Worm (Caenorhabditis elegans) whole organism, L1 larva: ENCODE results near the gene F22B5.10.

Experiments
- C16A3.4 ChIP-seq: fragments of 150-350 bp; optimal IDR thresholded peaks from 2 replicates; lab custom pipeline; 2014; ENCODE audit warnings: missing biosample characterization, missing genetic modification characterization
- F16B12.6 ChIP-seq: fragments of 150-350 bp; optimal IDR thresholded peaks from 2 replicates; lab custom pipeline; 2014; ENCODE audit warnings: missing biosample characterization, missing genetic modification characterization
- alr-1 ChIP-seq: fragments of 200-800 bp; sonication (Bioruptor generic); optimal IDR thresholded peaks from 2 replicates; lab custom pipeline; 2018; ENCODE audit warnings: borderline replicate concordance, mild to moderate bottlenecking, missing genetic modification characterization, missing compliant biosample characterization
- blmp-1 ChIP-seq: fragments of 150-350 bp; optimal IDR thresholded peaks from 2 replicates; lab custom pipeline; 2014; ENCODE audit warnings: missing biosample characterization, missing genetic modification characterization
- ceh-63 ChIP-seq: fragments of 200-800 bp; sonication (Bioruptor generic); optimal IDR thresholded peaks from 2 replicates; lab custom pipeline; 2018; ENCODE audit warnings: mild to moderate bottlenecking, missing genetic modification characterization, missing compliant biosample characterization
- ceh-82 ChIP-seq, 3 experiments: fragments of 150-350 bp in 1 of 3; sonication (generic microtip) in 2 of 3; optimal IDR thresholded peaks; 2 replicates each; lab custom pipeline; 2014 to 2017; ENCODE audit warnings: missing biosample characterization in 3 of 3, missing genetic modification characterization in 3 of 3
- ceh-88 ChIP-seq: fragments of 200-800 bp; sonication (Bioruptor generic); IDR thresholded peaks from 2 replicates; pipeline ENCODE4 v1.3.6; 2022; ENCODE audit warnings: missing genetic modification characterization, missing compliant biosample characterization
- ces-1 ChIP-seq: fragments of 150-350 bp; optimal IDR thresholded peaks from 2 replicates; lab custom pipeline; 2014; ENCODE audit warnings: missing biosample characterization, missing genetic modification reagents, missing genetic modification characterization
- dsc-1 ChIP-seq: sonication (generic microtip); optimal IDR thresholded peaks from 2 replicates; lab custom pipeline; 2016; ENCODE audit warnings: mild to moderate bottlenecking, missing genetic modification characterization, missing compliant biosample characterization
- efl-1 ChIP-seq, 4 experiments: fragments of 150-350 bp; optimal IDR thresholded peaks in 3 of 4; peaks in 1 of 4; 1 replicate in 1 of 4; 2 replicates in 3 of 4; lab custom pipeline; 2014; ENCODE audit warnings: missing biosample characterization in 2 of 4, missing genetic modification characterization in 2 of 4, missing genetic modification reagents in 2 of 4
- efl-3 ChIP-seq: fragments of 200-800 bp; sonication (Bioruptor generic); optimal IDR thresholded peaks from 2 replicates; lab custom pipeline; 2018; ENCODE audit warnings: mild to moderate bottlenecking, missing genetic modification characterization, missing compliant biosample characterization
- egl-27 ChIP-seq, 2 experiments: fragments of 150-350 bp in 1 of 2; sonication (generic microtip); optimal IDR thresholded peaks; 3 replicates each; lab custom pipeline; 2017 to 2018; ENCODE audit warnings: missing biosample characterization in 2 of 2, missing genetic modification characterization in 2 of 2, missing genetic modification reagents in 2 of 2
- elt-2 ChIP-seq: sonication (generic microtip); optimal IDR thresholded peaks from 2 replicates; lab custom pipeline; 2016; ENCODE audit warnings: missing genetic modification characterization, mild to moderate bottlenecking, inconsistent platforms, missing compliant biosample characterization, missing genetic modification reagents
- elt-3 ChIP-seq, 6 experiments: fragments of 150-350 bp in 1 of 6; sonication (generic microtip); optimal IDR thresholded peaks; 2 replicates each; lab custom pipeline; 2017 to 2018; ENCODE audit warnings: missing biosample characterization in 6 of 6, missing genetic modification characterization in 6 of 6, inconsistent platforms in 1 of 6
- fkh-4 ChIP-seq: sonication (generic microtip); optimal IDR thresholded peaks from 2 replicates; lab custom pipeline; 2016; ENCODE audit warnings: missing compliant biosample characterization, missing genetic modification characterization, borderline replicate concordance
- fkh-8 ChIP-seq: sonication (generic microtip); optimal IDR thresholded peaks from 2 replicates; lab custom pipeline; 2016; ENCODE audit warnings: mild to moderate bottlenecking, missing genetic modification characterization, missing compliant biosample characterization
- hlh-4 ChIP-seq: sonication (generic microtip); optimal IDR thresholded peaks from 2 replicates; lab custom pipeline; 2016; ENCODE audit warnings: mild to moderate bottlenecking, missing genetic modification characterization, missing compliant biosample characterization
- lin-14 ChIP-seq: fragments of 200-800 bp; sonication (Bioruptor generic); optimal IDR thresholded peaks from 2 replicates; lab custom pipeline; 2018; ENCODE audit warnings: mild to moderate bottlenecking, missing genetic modification characterization, moderate library complexity, missing compliant biosample characterization
- lin-35 ChIP-seq, 2 experiments: fragments of 150-350 bp; optimal IDR thresholded peaks; 2 replicates each; lab custom pipeline; 2014; ENCODE audit warnings: missing biosample characterization in 2 of 2, missing genetic modification characterization in 2 of 2, missing genetic modification reagents in 2 of 2
- lsy-2 ChIP-seq, 2 experiments: fragments of 150-350 bp; optimal IDR thresholded peaks; 2 replicates each; lab custom pipeline; 2014; ENCODE audit warnings: missing biosample characterization in 2 of 2, missing genetic modification characterization in 2 of 2
- mdl-1 ChIP-seq, 2 experiments: fragments of 150-350 bp; optimal IDR thresholded peaks; 2 replicates each; lab custom pipeline; 2014 to 2017; ENCODE audit warnings: missing biosample characterization in 2 of 2, missing genetic modification characterization in 2 of 2, inconsistent platforms in 1 of 2
- mep-1 ChIP-seq: fragments of 150-350 bp; optimal IDR thresholded peaks from 2 replicates; lab custom pipeline; 2014; ENCODE audit warnings: missing biosample characterization, missing genetic modification characterization
- nhr-11 ChIP-seq: fragments of 150-350 bp; optimal IDR thresholded peaks from 2 replicates; lab custom pipeline; 2014; ENCODE audit warnings: missing biosample characterization, missing genetic modification characterization
- nhr-19 ChIP-seq: fragments of 200-800 bp; sonication (Bioruptor generic); conservative IDR thresholded peaks from 2 replicates; pipeline ENCODE4 v1.3.6; 2022; ENCODE audit warnings: missing genetic modification characterization, missing compliant biosample characterization
- nhr-20 ChIP-seq: sonication (generic microtip); optimal IDR thresholded peaks from 2 replicates; lab custom pipeline; 2016; ENCODE audit warnings: mild to moderate bottlenecking, missing genetic modification characterization, missing compliant biosample characterization
- nhr-47 ChIP-seq: sonication (generic microtip); optimal IDR thresholded peaks from 2 replicates; lab custom pipeline; 2016; ENCODE audit warnings: mild to moderate bottlenecking, missing genetic modification characterization, moderate library complexity, missing compliant biosample characterization
- nhr-71 ChIP-seq: sonication (generic microtip); optimal IDR thresholded peaks from 2 replicates; lab custom pipeline; 2016; ENCODE audit warnings: mild to moderate bottlenecking, missing genetic modification characterization, moderate library complexity, missing compliant biosample characterization
- nhr-84 ChIP-seq: sonication (generic microtip); optimal IDR thresholded peaks from 2 replicates; lab custom pipeline; 2017; ENCODE audit warnings: missing biosample characterization, missing genetic modification characterization
- nhr-85 ChIP-seq: sonication (generic microtip); peaks from one replicate; lab custom pipeline; 2016; ENCODE audit warnings: missing genetic modification characterization, inconsistent platforms, missing compliant biosample characterization
- nhr-90 ChIP-seq: sonication (generic microtip); optimal IDR thresholded peaks from 2 replicates; lab custom pipeline; 2016; ENCODE audit warnings: mild to moderate bottlenecking, missing genetic modification characterization, missing compliant biosample characterization; ENCODE audit not compliant: poor library complexity
- rnt-1 ChIP-seq: sonication (generic microtip); optimal IDR thresholded peaks from 2 replicates; lab custom pipeline; 2016; ENCODE audit warnings: mild to moderate bottlenecking, missing genetic modification characterization, moderate library complexity, missing compliant biosample characterization
- skn-1 ChIP-seq: fragments of 150-350 bp; optimal IDR thresholded peaks from 2 replicates; lab custom pipeline; 2014; ENCODE audit warnings: missing biosample characterization, missing genetic modification characterization
- snpc-4 ChIP-seq: fragments of 150-350 bp; optimal IDR thresholded peaks from 2 replicates; lab custom pipeline; 2014; ENCODE audit warnings: missing biosample characterization, missing genetic modification characterization
- snu-23 ChIP-seq: sonication (generic microtip); optimal IDR thresholded peaks from 2 replicates; lab custom pipeline; 2016; ENCODE audit warnings: missing genetic modification characterization, missing compliant biosample characterization
- sox-4 ChIP-seq: sonication (generic microtip); optimal IDR thresholded peaks from 2 replicates; lab custom pipeline; 2016; ENCODE audit warnings: missing genetic modification characterization, missing compliant biosample characterization
- sptf-1 ChIP-seq: fragments of 150-350 bp; optimal IDR thresholded peaks from 2 replicates; lab custom pipeline; 2014; ENCODE audit warnings: missing biosample characterization, missing genetic modification characterization
- swsn-7 ChIP-seq: sonication (generic microtip); optimal IDR thresholded peaks from 2 replicates; lab custom pipeline; 2016; ENCODE audit warnings: missing genetic modification characterization, missing compliant biosample characterization
- unc-130 ChIP-seq: fragments of 150-350 bp; optimal IDR thresholded peaks from 2 replicates; lab custom pipeline; 2017; ENCODE audit warnings: missing biosample characterization, missing genetic modification characterization, inconsistent platforms
- unc-30 ChIP-seq: sonication (generic microtip); optimal IDR thresholded peaks from 2 replicates; lab custom pipeline; 2017; ENCODE audit warnings: missing biosample characterization, missing genetic modification characterization
- unc-86 ChIP-seq: sonication (generic microtip); optimal IDR thresholded peaks from 2 replicates; lab custom pipeline; 2016; ENCODE audit warnings: missing genetic modification characterization, missing compliant biosample characterization
- unc-98 ChIP-seq: fragments of 200-800 bp; sonication (Bioruptor generic); IDR thresholded peaks from 2 replicates; pipeline ENCODE4 v1.3.6; 2022; ENCODE audit warnings: missing genetic modification characterization, missing compliant biosample characterization
- xbp-1 ChIP-seq: sonication (generic microtip); optimal IDR thresholded peaks from 2 replicates; lab custom pipeline; 2016; ENCODE audit warnings: missing genetic modification characterization, missing compliant biosample characterization
- ztf-4 ChIP-seq: fragments of 150-350 bp; optimal IDR thresholded peaks from 2 replicates; lab custom pipeline; 2014; ENCODE audit warnings: missing biosample characterization, missing genetic modification characterization

The F22B5.10 gene

ce11 chrII:8480166-8480565 is 13.2 kb downstream of the F22B5.10 start, which contains the start of gene lact-4:
TSS of gene lact-4 (minus strand) at chrII:8480478.
- TF ChIP-seq nhr-11 (tag; lab: Kevin White, UChicago) = no peak

DNA sequence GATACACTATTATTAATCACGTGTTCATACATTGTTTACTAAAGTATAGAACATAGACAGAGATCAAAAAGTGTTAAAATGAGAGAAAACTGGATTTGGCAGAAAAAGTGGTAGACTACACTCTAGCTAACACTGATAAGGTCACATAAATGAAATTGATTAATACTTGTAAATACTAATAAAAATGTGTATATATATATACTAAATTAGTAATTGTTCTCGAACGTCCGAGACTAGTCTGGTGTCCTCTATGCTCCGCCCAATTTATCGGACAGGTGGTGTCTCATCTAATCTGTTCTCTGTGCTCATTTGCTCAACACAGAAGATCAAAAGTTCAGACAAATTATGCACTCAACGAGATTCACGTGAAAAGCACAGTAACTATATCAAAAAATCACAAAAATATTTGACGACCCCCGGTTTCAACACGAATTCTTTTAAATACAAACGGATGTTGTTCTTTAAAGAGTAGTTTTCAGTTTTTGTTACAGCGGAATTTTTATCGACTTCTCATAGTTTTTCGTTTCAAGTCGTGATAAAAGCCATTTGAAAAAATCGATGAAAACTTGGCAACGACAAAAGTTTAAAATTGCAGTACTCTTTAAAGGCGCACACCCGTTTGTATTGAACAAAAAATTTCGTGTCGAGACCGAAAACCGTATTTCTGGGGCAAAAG is 14.2 kb downstream of the F22B5.10 start:
- no peak for TF ChIP-seq sptf-1
- peak; percentile 50 for TF ChIP-seq ztf-4 (tag; lab: Kevin White, UChicago)
- TF ChIP-seq efl-1 (optimal IDR thresholded peaks at IDR 0.05; lab: Kevin White, UChicago) = no peak
- peak in 1 of 2 experiments; percentile 83 for TF ChIP-seq efl-1 (GFP tag; optimal IDR thresholded peaks at IDR 0.05 in 1 of 2; lab: Kevin White, UChicago)
- peak; percentile 12 for TF ChIP-seq unc-130
- peak; percentile 48 for TF ChIP-seq fkh-8 (tag; lab: Kevin White, UChicago)
- no peak for TF ChIP-seq snpc-4 (tag; lab: Kevin White, UChicago)
- no peak for TF ChIP-seq unc-30 (tag; lab: Kevin White, UChicago)
- TF ChIP-seq egl-27 (tag; optimal IDR thresholded peaks at IDR 0.05; lab: Kevin White, UChicago) = no peak
- TF ChIP-seq xbp-1 (tag; lab: Kevin White, UChicago) = no peak
- no peak for TF ChIP-seq nhr-84
- peak; percentile 2 for TF ChIP-seq C16A3.4 (tag; lab: Kevin White, UChicago)
- peak; percentile 82 for TF ChIP-seq nhr-19
- TF ChIP-seq rnt-1 (tag; lab: Kevin White, UChicago) = peak; percentile 41
- TF ChIP-seq elt-2 (tag; lab: Kevin White, UChicago) = no peak
- peak in 1 of 2 experiments; percentile 48 for TF ChIP-seq lsy-2 (tag; optimal IDR thresholded peaks at IDR 0.05; lab: Kevin White, UChicago)
- TF ChIP-seq F16B12.6 (tag; lab: Kevin White, UChicago) = no peak
- peak; percentile 76 for TF ChIP-seq nhr-71
- TF ChIP-seq ceh-88 (GFP tag; lab: Robert Waterston, UW) = no peak
- TF ChIP-seq dsc-1 (tag; lab: Kevin White, UChicago) = peak; percentile 13
- TF ChIP-seq blmp-1 = no peak
- peak; percentile 59 for TF ChIP-seq lin-14 (GFP tag; lab: Kevin White, UChicago)
- peak; percentile 44 for TF ChIP-seq mep-1 (tag; lab: Kevin White, UChicago)
- no peak for TF ChIP-seq nhr-85 (tag; lab: Kevin White, UChicago)
- no peak for TF ChIP-seq ces-1 (GFP tag; lab: Kevin White, UChicago)
- peak; percentile 82 for TF ChIP-seq nhr-20 (tag; lab: Kevin White, UChicago)
- no peak for TF ChIP-seq hlh-4 (tag; lab: Kevin White, UChicago)
- TF ChIP-seq snu-23 (GFP tag; lab: Kevin White, UChicago) = peak; percentile 34
- no peak for TF ChIP-seq efl-3
- no peak for TF ChIP-seq unc-98 (GFP tag; lab: Robert Waterston, UW)
- peak; percentile 9 for TF ChIP-seq skn-1 (tag; lab: Kevin White, UChicago)
- TF ChIP-seq elt-3 (tag; optimal IDR thresholded peaks at IDR 0.05; lab: Kevin White, UChicago) = peak in 1 of 6 experiments; percentile 41
- TF ChIP-seq swsn-7 = no peak
- TF ChIP-seq ceh-63 = no peak

- TF ChIP-seq ztf-4 (tag; lab: Kevin White, UChicago) = peak; percentile 52
- TF ChIP-seq nhr-11 (tag; lab: Kevin White, UChicago) = no peak
- no peak for TF ChIP-seq skn-1 (tag; lab: Kevin White, UChicago)
- TF ChIP-seq, all 84 proteins: peak for 1
These were observed 14.8 kb downstream of the F22B5.10 start, which contains the start of gene M05D6.5 for ce11 chrII:8481731-8482253. TSS of gene M05D6.5 (minus strand) at chrII:8482203.

- TF ChIP-seq rnt-1 (tag; lab: Kevin White, UChicago) (peak; percentile 41), lin-14 (GFP tag; lab: Kevin White, UChicago) (peak; percentile 69), ceh-82 (tag; optimal IDR thresholded peaks at IDR 0.05; lab: Kevin White, UChicago) (peak in 1 of 3 experiments; percentile 34), nhr-71 (peak; percentile 48), nhr-85 (tag; lab: Kevin White, UChicago) (peak; percentile 66), alr-1 (no peak), nhr-90 (tag; lab: Kevin White, UChicago) (no peak), nhr-47 (tag; lab: Kevin White, UChicago) (peak; percentile 2), lsy-2 (tag; optimal IDR thresholded peaks at IDR 0.05; lab: Kevin White, UChicago) (peak; percentile 56 to 93), lin-35 (GFP tag; optimal IDR thresholded peaks at IDR 0.05; lab: Kevin White, UChicago) (peak; percentile 28 to 74), xbp-1 (tag; lab: Kevin White, UChicago) (no peak), swsn-7 (peak; percentile 13), unc-86 (tag; lab: Kevin White, UChicago) (peak; percentile 6), mdl-1 (tag; optimal IDR thresholded peaks at IDR 0.05; lab: Kevin White, UChicago) (no peak), sox-4 (tag; lab: Kevin White, UChicago) (no peak), efl-3 (no peak), fkh-4 (tag; lab: Kevin White, UChicago) (no peak)
These were observed 16.3 kb downstream of the F22B5.10 start for ce11 chrII:8483124-8483792.
